Worm (Caenorhabditis elegans): ENCODE results near the gene Y39A1A.22.

DNA sequence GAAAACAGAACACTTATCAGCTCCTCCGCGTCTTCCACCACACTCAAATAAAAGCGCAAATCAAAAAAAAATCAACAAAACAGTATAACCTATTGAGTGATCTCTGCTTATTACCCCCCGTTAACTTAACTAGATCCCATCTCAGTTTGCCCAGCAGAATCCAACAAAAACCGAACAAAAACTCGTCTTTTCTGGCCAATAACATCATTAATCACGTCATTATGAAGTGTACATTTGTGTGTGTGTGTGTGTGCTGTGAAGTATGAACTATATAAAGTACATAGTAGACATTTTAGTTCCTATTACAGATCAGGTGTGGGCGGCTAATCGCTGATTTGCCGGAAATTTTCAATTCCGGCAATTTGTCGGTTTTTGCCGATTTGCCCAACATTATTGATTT lies 11.2 kb upstream of the Y39A1A.22 start:
- TF ChIP-seq mdl-1 (tag; optimal IDR thresholded peaks at IDR 0.05) (no peak), pqm-1 (tag; optimal IDR thresholded peaks at IDR 0.05) (no peak), F26F4.8 (GFP tag; conservative IDR thresholded peaks at IDR 0.05) (no peak), aly-2 (tag; optimal IDR thresholded peaks at IDR 0.05) (no peak), mep-1 (tag; optimal IDR thresholded peaks at IDR 0.05) (no peak), unc-62 (GFP tag; optimal IDR thresholded peaks at IDR 0.05 in 1 of 2) (no peak), unc-62 (tag; optimal IDR thresholded peaks at IDR 0.05) (no peak), ztf-11 (tag; optimal IDR thresholded peaks at IDR 0.05) (no peak), nhr-237 (tag; optimal IDR thresholded peaks at IDR 0.05) (no peak), nhr-76 (tag; optimal IDR thresholded peaks at IDR 0.05) (no peak), lin-39 (tag; optimal IDR thresholded peaks at IDR 0.05) (no peak)

Data from whole organism, L4 larva.